Fruit fly (Drosophila melanogaster) whole organism: ENCODE results near the gene Snx21.

Source experiments
- CG8478 ChIP-seq: fragments of >200 bp; optimal IDR thresholded peaks from 2 replicates; lab custom pipeline; 2018; ENCODE audit warnings: inconsistent platforms
- pan ChIP-seq: fragments of >200 bp; optimal IDR thresholded peaks from 2 replicates; lab custom pipeline; 2017
- psq ChIP-seq: fragments of >200 bp; optimal IDR thresholded peaks from 2 replicates; lab custom pipeline; 2017

- TF ChIP-seq psq (no peak), pan (lab: Kevin White, UChicago) (no peak), CG8478 (lab: Kevin White, UChicago) (no peak)
Measured at dm6 chr2L:2734215-2734614, 31.2 kb downstream of the Snx21 start.
